Worm (Caenorhabditis elegans): ENCODE data around the gene egl-43.

egl-43 gene

ce11 chrII:9967999-9968706, 13.2 kb downstream of the egl-43 start, which contains the start of the genes R53.4 and psf-1 (continued):
- TF ChIP-seq efl-3 (GFP tag; optimal IDR thresholded peaks at IDR 0.05) (no peak), sup-37 (GFP tag; optimal IDR thresholded peaks at IDR 0.05) (no peak), nhr-71 (tag; optimal IDR thresholded peaks at IDR 0.05) (peak; percentile 81), aha-1 (tag; optimal IDR thresholded peaks at IDR 0.05) (peak; percentile 15), xbp-1 (tag; optimal IDR thresholded peaks at IDR 0.05) (peak; percentile 61), tlp-1 (tag; optimal IDR thresholded peaks at IDR 0.05) (no peak), nhr-84 (tag; optimal IDR thresholded peaks at IDR 0.05) (no peak), nhr-28 (tag; optimal IDR thresholded peaks at IDR 0.05) (no peak), ces-1 (GFP tag; optimal IDR thresholded peaks at IDR 0.05) (no peak), ceh-8 (GFP tag; optimal IDR thresholded peaks at IDR 0.05) (no peak), aly-2 (tag; optimal IDR thresholded peaks at IDR 0.05) (no peak), nhr-20 (tag; optimal IDR thresholded peaks at IDR 0.05) (peak; percentile 71), swsn-7 (tag; optimal IDR thresholded peaks at IDR 0.05) (peak; percentile 58)

- TF ChIP-seq dpl-1 (GFP tag; optimal IDR thresholded peaks at IDR 0.05) (no peak), hpl-2 (GFP tag; optimal IDR thresholded peaks at IDR 0.05) (no peak), nhr-76 (tag; optimal IDR thresholded peaks at IDR 0.05) (no peak), irx-1 (tag; optimal IDR thresholded peaks at IDR 0.05) (no peak), lsy-2 (tag; optimal IDR thresholded peaks at IDR 0.05) (peak in 1 of 2 experiments; percentile 38), efl-1 (optimal IDR thresholded peaks at IDR 0.05) (no peak), efl-1 (GFP tag; optimal IDR thresholded peaks at IDR 0.05 in 1 of 2) (peak in 1 of 2 experiments; percentile 30), lir-3 (tag; optimal IDR thresholded peaks at IDR 0.05; ENCODE audit: poor library complexity) (no peak), ztf-4 (tag; optimal IDR thresholded peaks at IDR 0.05) (no peak)
Measured at ce11 chrII:9970438-9971092, 15.6 kb downstream of the egl-43 start, which contains the start of gene R53.5. Gene R53.5, minus strand, starts transcription at chrII:9970488.

- TF ChIP-seq nhr-76 (tag; optimal IDR thresholded peaks at IDR 0.05) (no peak), Y116A8C.19 (tag; optimal IDR thresholded peaks at IDR 0.05; ENCODE audit: borderline replicate concordance) (no peak), unc-130 (tag; optimal IDR thresholded peaks at IDR 0.05) (no peak), elt-3 (tag; optimal IDR thresholded peaks at IDR 0.05) (no peak), hlh-17 (GFP tag; optimal IDR thresholded peaks at IDR 0.05; ENCODE audit: borderline replicate concordance) (no peak), elt-2 (tag; optimal IDR thresholded peaks at IDR 0.05) (peak; percentile 71), dpl-1 (GFP tag; optimal IDR thresholded peaks at IDR 0.05) (no peak), efl-1 (optimal IDR thresholded peaks at IDR 0.05) (no peak), efl-1 (GFP tag; optimal IDR thresholded peaks at IDR 0.05 in 1 of 2) (peak in 1 of 2 experiments; percentile 1), isw-1 (GFP tag; IDR thresholded peaks at IDR 0.05) (no peak), nhr-20 (tag; optimal IDR thresholded peaks at IDR 0.05) (peak; percentile 8), lin-14 (GFP tag; optimal IDR thresholded peaks at IDR 0.05) (peak; percentile 64), tlp-1 (tag; optimal IDR thresholded peaks at IDR 0.05) (peak; percentile 36), ceh-8 (GFP tag; optimal IDR thresholded peaks at IDR 0.05) (no peak), lin-35 (GFP tag; optimal IDR thresholded peaks at IDR 0.05) (peak in 1 of 2 experiments; percentile 21), nhr-85 (tag) (peak; percentile 89), hlh-4 (tag; optimal IDR thresholded peaks at IDR 0.05) (no peak), sup-37 (GFP tag; optimal IDR thresholded peaks at IDR 0.05) (no peak)
Measured at ce11 chrII:9974210-9974609, 19.2 kb downstream of the egl-43 start.

- TF ChIP-seq ces-1 (GFP tag; optimal IDR thresholded peaks at IDR 0.05), result no peak
- no peak for TF ChIP-seq nhr-84 (tag; optimal IDR thresholded peaks at IDR 0.05)
- TF ChIP-seq lsy-2 (tag; optimal IDR thresholded peaks at IDR 0.05), result peak; percentile 78 to 89
- no peak for TF ChIP-seq sup-37 (GFP tag; optimal IDR thresholded peaks at IDR 0.05)
- no peak for TF ChIP-seq ceh-63 (GFP tag; optimal IDR thresholded peaks at IDR 0.05)
- TF ChIP-seq elt-3 (tag; optimal IDR thresholded peaks at IDR 0.05), result peak in 5 of 6 experiments; percentile 36 to 86 (median 56)
- peak; percentile 21 for TF ChIP-seq pax-3 (tag; optimal IDR thresholded peaks at IDR 0.05)
- TF ChIP-seq ceh-82 (tag; optimal IDR thresholded peaks at IDR 0.05), result peak; percentile 59 to 74 (median 72)
- TF ChIP-seq lin-35 (GFP tag; optimal IDR thresholded peaks at IDR 0.05), result peak; percentile 72 to 88
- TF ChIP-seq unc-98 (GFP tag; IDR thresholded peaks at IDR 0.05), result no peak
- peak; percentile 79 for TF ChIP-seq xbp-1 (tag; optimal IDR thresholded peaks at IDR 0.05)
- TF ChIP-seq sox-4 (tag; optimal IDR thresholded peaks at IDR 0.05), result no peak
- peak; percentile 90 for TF ChIP-seq rnt-1 (tag; optimal IDR thresholded peaks at IDR 0.05)
- peak; percentile 94 for TF ChIP-seq nhr-20 (tag; optimal IDR thresholded peaks at IDR 0.05)
- peak; percentile 99 for TF ChIP-seq nhr-85 (tag)
- TF ChIP-seq zag-1 (tag; optimal IDR thresholded peaks at IDR 0.05), result no peak
- TF ChIP-seq unc-62 (GFP tag; optimal IDR thresholded peaks at IDR 0.05), result no peak
- no peak for TF ChIP-seq hpl-2 (GFP tag; optimal IDR thresholded peaks at IDR 0.05)
- TF ChIP-seq lin-15B (tag; optimal IDR thresholded peaks at IDR 0.05), result no peak
- peak; percentile 79 for TF ChIP-seq nhr-11 (tag; optimal IDR thresholded peaks at IDR 0.05)
- TF ChIP-seq isw-1 (GFP tag; IDR thresholded peaks at IDR 0.05), result 0 out of 2 replicates have a peak, but pooled peaks have one; percentile 28
- no peak for TF ChIP-seq hlh-4 (tag; optimal IDR thresholded peaks at IDR 0.05)
- peak; percentile 63 for TF ChIP-seq ztf-4 (tag; optimal IDR thresholded peaks at IDR 0.05)
Measured at ce11 chrII:9974967-9975366, 20.0 kb downstream of the egl-43 start, which contains the start of gene aakg-5. Gene aakg-5, minus strand, starts transcription at chrII:9975125.
